Worm (Caenorhabditis elegans) whole organism, L4 larva: ENCODE data around the gene F58B6.1.

Experiments used
- aha-1 ChIP-seq: fragments of 150-350 bp; peaks from one replicate; lab custom pipeline; 2014; ENCODE audit warnings: missing biosample characterization, missing genetic modification characterization
- ceh-28 ChIP-seq: fragments of 150-350 bp; optimal IDR thresholded peaks from 2 replicates; lab custom pipeline; 2014; ENCODE audit warnings: missing biosample characterization, missing genetic modification reagents, missing genetic modification characterization
- dmd-8 ChIP-seq: fragments of 200-800 bp; sonication (Bioruptor generic); IDR thresholded peaks from 2 replicates; pipeline ENCODE4 v1.3.6; 2022; ENCODE audit warnings: missing genetic modification characterization, missing compliant biosample characterization
- fos-1 ChIP-seq: fragments of 150-350 bp; optimal IDR thresholded peaks from 2 replicates; lab custom pipeline; 2014; ENCODE audit warnings: missing biosample characterization, missing genetic modification characterization
- set-16 ChIP-seq: fragments of 200-800 bp; sonication (Bioruptor generic); IDR thresholded peaks from 2 replicates; pipeline ENCODE4 v1.3.6; 2022; ENCODE audit warnings: missing genetic modification reagents, missing genetic modification characterization, missing compliant biosample characterization
- snpc-4 ChIP-seq: fragments of 150-350 bp; optimal IDR thresholded peaks from 2 replicates; lab custom pipeline; 2014; ENCODE audit warnings: missing biosample characterization, missing genetic modification characterization
- unc-130 ChIP-seq: sonication (generic microtip); optimal IDR thresholded peaks from 2 replicates; lab custom pipeline; 2016; ENCODE audit warnings: missing genetic modification reagents, missing genetic modification characterization, missing compliant biosample characterization
- ztf-11 ChIP-seq: fragments of 150-350 bp; optimal IDR thresholded peaks from 2 replicates; lab custom pipeline; 2014; ENCODE audit warnings: missing biosample characterization, missing genetic modification characterization

ce11 chrIII:1135925-1136324 lies 20.2 kb upstream of the F58B6.1 start, which contains the start of gene lgc-46:
- TF ChIP-seq snpc-4 (tag; lab: Kevin White, UChicago) (no peak), aha-1 (tag; lab: Kevin White, UChicago) (no peak), unc-130 (GFP tag; lab: Kevin White, UChicago) (no peak), ceh-28 (tag; lab: Kevin White, UChicago) (no peak), set-16 (GFP tag; lab: Robert Waterston, UW) (no peak), dmd-8 (GFP tag; lab: Robert Waterston, UW) (no peak), ztf-11 (tag; lab: Kevin White, UChicago) (no peak), fos-1 (tag; lab: Kevin White, UChicago) (no peak)
